Worm (Caenorhabditis elegans) whole organism, midembryonic: ENCODE results near the gene C25G4.8.

ENCODE experiments used
- T22C8.4 ChIP-seq: fragments of 200-800 bp; sonication (Bioruptor generic); IDR thresholded peaks from 2 replicates; pipeline ENCODE4 v1.3.6; 2022; ENCODE audit warnings: missing genetic modification characterization, missing compliant biosample characterization
- cog-1 ChIP-seq: sonication (generic microtip); optimal IDR thresholded peaks from 2 replicates; lab custom pipeline; 2016; ENCODE audit warnings: missing genetic modification characterization, missing compliant biosample characterization
- flt-1 ChIP-seq: fragments of 200-800 bp; sonication (Bioruptor generic); IDR thresholded peaks from 2 replicates; pipeline ENCODE4 v1.3.6; 2022; ENCODE audit warnings: missing genetic modification characterization, missing compliant biosample characterization
- klf-2 ChIP-seq: fragments of 200-800 bp; sonication (Bioruptor generic); conservative IDR thresholded peaks from 2 replicates; pipeline ENCODE4 v1.3.6; 2022; ENCODE audit warnings: missing genetic modification reagents, missing genetic modification characterization, missing compliant biosample characterization
- med-1 ChIP-seq: sonication (generic microtip); optimal IDR thresholded peaks from 2 replicates; lab custom pipeline; 2017; ENCODE audit warnings: missing genetic modification characterization, mild to moderate bottlenecking, missing compliant biosample characterization, antibody characterized with exemption, missing genetic modification reagents; ENCODE audit not compliant: insufficient read depth
- ref-1 ChIP-seq: fragments of 200-800 bp; sonication (Bioruptor generic); conservative IDR thresholded peaks from 2 replicates; pipeline ENCODE4 v1.3.6; 2022; ENCODE audit warnings: missing genetic modification reagents, missing genetic modification characterization, missing compliant biosample characterization
- tab-1 ChIP-seq: fragments of 200-800 bp; sonication (Bioruptor generic); IDR thresholded peaks from 2 replicates; pipeline ENCODE4 v1.3.6; 2022; ENCODE audit warnings: missing genetic modification characterization, missing compliant biosample characterization
- ztf-23 ChIP-seq: fragments of 200-800 bp; sonication (Bioruptor generic); IDR thresholded peaks from 2 replicates; pipeline ENCODE4 v1.3.6; 2022; ENCODE audit warnings: missing genetic modification reagents, missing genetic modification characterization, missing compliant biosample characterization
- ztf-29 ChIP-seq: fragments of 200-800 bp; sonication (Bioruptor generic); IDR thresholded peaks from 2 replicates; pipeline ENCODE4 v1.3.6; 2022; ENCODE audit warnings: missing genetic modification reagents, missing genetic modification characterization, missing compliant biosample characterization

Gene C25G4.8

ce11 chrIV:12468359-12468758 lies 5.1 kb upstream of the C25G4.8 start, which contains the start of gene igdb-2:
Gene igdb-2 (plus strand): TSS chrIV:12468659.
- TF ChIP-seq cog-1 (tag; lab: Kevin White, UChicago) (no peak), ztf-23 (GFP tag; lab: Robert Waterston, UW) (no peak), ref-1 (no peak), tab-1 (GFP tag; lab: Robert Waterston, UW) (no peak), med-1 (GFP tag; lab: Kevin White, UChicago) (no peak), klf-2 (GFP tag; lab: Robert Waterston, UW) (no peak), ztf-29 (GFP tag; lab: Robert Waterston, UW) (no peak)

DNA sequence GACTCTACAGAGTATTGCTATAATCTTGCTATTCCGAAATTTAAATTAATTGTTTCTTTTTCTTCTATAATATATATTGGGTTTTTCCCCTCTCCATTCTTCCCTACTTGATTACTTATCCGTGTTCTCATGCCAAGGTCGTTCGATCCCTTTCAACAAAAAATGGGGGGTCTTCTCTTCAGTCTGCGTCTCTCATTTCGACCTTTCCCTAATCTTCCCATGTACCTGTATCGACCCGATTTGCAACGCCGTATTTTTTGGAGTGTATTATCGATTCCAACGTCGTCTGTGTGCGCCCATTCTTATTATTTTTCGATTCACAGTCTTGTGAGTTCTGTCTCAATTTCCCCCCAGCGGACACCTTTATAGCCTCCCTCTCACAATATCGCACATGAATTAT lies 4.5 kb upstream of the C25G4.8 start:
- TF ChIP-seq med-1 (GFP tag; lab: Kevin White, UChicago): no peak
- TF ChIP-seq tab-1 (GFP tag; lab: Robert Waterston, UW): no peak
- TF ChIP-seq ztf-29 (GFP tag; lab: Robert Waterston, UW): no peak
- TF ChIP-seq cog-1 (tag; lab: Kevin White, UChicago): no peak
- no peak for TF ChIP-seq flt-1
- TF ChIP-seq ref-1: no peak
- no peak for TF ChIP-seq T22C8.4 (GFP tag; lab: Robert Waterston, UW)
- TF ChIP-seq klf-2 (GFP tag; lab: Robert Waterston, UW): no peak
- no peak for TF ChIP-seq ztf-23 (GFP tag; lab: Robert Waterston, UW)

DNA sequence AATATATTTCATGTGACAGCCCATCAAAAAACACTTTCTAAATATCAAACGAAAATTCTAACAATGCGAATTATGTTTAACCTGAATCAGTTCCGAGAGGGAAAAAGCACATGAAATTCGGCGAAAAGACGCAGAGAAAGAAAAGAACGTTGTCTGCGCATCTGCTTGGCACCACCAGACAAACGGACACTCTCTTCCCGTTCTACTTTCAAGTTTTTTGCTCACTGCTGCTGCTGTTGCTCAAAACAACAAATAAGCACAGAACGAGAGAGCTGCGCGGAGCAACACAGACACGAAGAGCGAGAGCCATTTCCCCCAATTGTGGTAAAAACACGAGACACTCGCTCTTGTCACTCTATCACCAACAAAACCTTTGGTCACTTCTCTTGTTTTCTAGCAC lies 1.6 kb upstream of the C25G4.8 start:
- no peak for TF ChIP-seq ref-1
- no peak for TF ChIP-seq med-1 (GFP tag; lab: Kevin White, UChicago)
- no peak for TF ChIP-seq flt-1
- no peak for TF ChIP-seq tab-1 (GFP tag; lab: Robert Waterston, UW)
- TF ChIP-seq cog-1 (tag; lab: Kevin White, UChicago): no peak
- no peak for TF ChIP-seq T22C8.4 (GFP tag; lab: Robert Waterston, UW)
- TF ChIP-seq klf-2 (GFP tag; lab: Robert Waterston, UW): no peak
- TF ChIP-seq ztf-23 (GFP tag; lab: Robert Waterston, UW): no peak
- TF ChIP-seq ztf-29 (GFP tag; lab: Robert Waterston, UW): no peak

ce11 chrIV:12456613-12457012 lies 6.7 kb downstream of the C25G4.8 start, which contains the start of gene C25G4.7:
Gene C25G4.7 (plus strand): TSS chrIV:12456913.
- TF ChIP-seq ztf-29 (GFP tag; lab: Robert Waterston, UW) (no peak), ref-1 (no peak), med-1 (GFP tag; lab: Kevin White, UChicago) (no peak), cog-1 (tag; lab: Kevin White, UChicago) (no peak), klf-2 (GFP tag; lab: Robert Waterston, UW) (no peak), ztf-23 (GFP tag; lab: Robert Waterston, UW) (no peak), tab-1 (GFP tag; lab: Robert Waterston, UW) (no peak), flt-1 (no peak)

- TF ChIP-seq T22C8.4 (GFP tag; lab: Robert Waterston, UW): no peak
- TF ChIP-seq ztf-29 (GFP tag; lab: Robert Waterston, UW): no peak
- TF ChIP-seq tab-1 (GFP tag; lab: Robert Waterston, UW): no peak
- no peak for TF ChIP-seq ref-1
- TF ChIP-seq flt-1: no peak
- TF ChIP-seq ztf-23 (GFP tag; lab: Robert Waterston, UW): no peak
- TF ChIP-seq med-1 (GFP tag; lab: Kevin White, UChicago): no peak
- TF ChIP-seq cog-1 (tag; lab: Kevin White, UChicago): no peak
- no peak for TF ChIP-seq klf-2 (GFP tag; lab: Robert Waterston, UW)
These were observed 8.5 kb downstream of the C25G4.8 start, which contains the start of gene smz-1 for ce11 chrIV:12454750-12455149. Gene smz-1 (plus strand): TSS chrIV:12455050.

DNA sequence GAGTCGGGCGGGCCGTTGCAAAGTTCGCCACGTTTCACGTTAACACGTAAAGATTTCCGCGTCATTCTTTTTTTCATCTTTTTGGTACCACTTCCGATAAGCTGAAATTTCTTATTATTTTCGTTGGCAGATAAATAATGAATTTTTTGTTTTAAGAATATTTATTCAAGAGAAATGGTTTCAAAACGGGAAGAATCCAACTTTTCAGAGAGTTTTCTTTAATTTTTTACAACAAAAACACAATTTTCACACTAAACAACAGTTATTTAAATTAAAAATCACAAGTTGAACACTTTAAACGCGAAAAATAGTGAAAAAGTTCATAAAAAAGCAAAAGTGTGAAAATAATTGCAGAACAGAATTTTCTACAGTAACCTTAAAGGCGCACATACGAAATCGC lies 9.2 kb downstream of the C25G4.8 start, which contains the start of gene spe-44:
TSS of gene spe-44 (minus strand) at position 101 of the 400 bp plus-strand sequence.
- TF ChIP-seq klf-2 (GFP tag; lab: Robert Waterston, UW): no peak
- TF ChIP-seq med-1 (GFP tag; lab: Kevin White, UChicago): no peak
- no peak for TF ChIP-seq ztf-23 (GFP tag; lab: Robert Waterston, UW)
- TF ChIP-seq ztf-29 (GFP tag; lab: Robert Waterston, UW): no peak
- TF ChIP-seq flt-1: no peak
- TF ChIP-seq tab-1 (GFP tag; lab: Robert Waterston, UW): no peak
- no peak for TF ChIP-seq T22C8.4 (GFP tag; lab: Robert Waterston, UW)
- no peak for TF ChIP-seq ref-1
- TF ChIP-seq cog-1 (tag; lab: Kevin White, UChicago): no peak

DNA sequence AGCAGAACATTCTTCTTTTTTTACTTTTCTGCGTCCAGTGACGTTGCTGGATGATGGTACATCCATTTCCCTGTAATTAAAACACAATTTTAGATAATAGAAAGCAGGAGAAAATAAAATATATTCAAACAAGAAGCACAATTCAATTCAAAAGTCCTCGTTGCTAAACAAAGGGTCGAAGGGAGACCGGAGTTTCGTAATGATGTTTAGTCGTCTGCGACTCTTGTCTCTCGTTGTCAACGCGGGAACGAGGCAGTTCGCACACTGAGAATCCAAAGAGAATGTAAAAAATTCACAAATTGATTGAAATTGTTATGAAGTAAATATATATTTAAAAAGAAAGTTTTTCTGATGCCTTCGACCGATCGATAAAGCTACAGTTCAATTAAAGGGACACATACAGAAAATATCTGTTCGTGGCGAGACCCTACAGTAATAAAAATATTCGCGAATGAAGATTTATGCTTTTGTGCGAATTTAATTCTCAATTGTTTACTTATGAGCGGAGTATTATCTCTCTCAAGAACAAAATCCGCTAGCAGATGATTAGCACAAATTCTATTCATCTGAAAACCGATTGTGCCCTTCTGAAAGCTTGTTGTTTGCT lies 11.9 kb downstream of the C25G4.8 start, which contains the start of gene dpy-26:
TSS of gene dpy-26 (minus strand) at position 111 of the 607 bp plus-strand sequence.
- TF ChIP-seq med-1 (GFP tag; lab: Kevin White, UChicago): no peak
- no peak for TF ChIP-seq tab-1 (GFP tag; lab: Robert Waterston, UW)

- no peak for TF ChIP-seq ztf-29 (GFP tag; lab: Robert Waterston, UW)
- TF ChIP-seq ztf-23 (GFP tag; lab: Robert Waterston, UW): no peak
- no peak for TF ChIP-seq med-1 (GFP tag; lab: Kevin White, UChicago)
- TF ChIP-seq cog-1 (tag; lab: Kevin White, UChicago): no peak
- no peak for TF ChIP-seq klf-2 (GFP tag; lab: Robert Waterston, UW)
- no peak for TF ChIP-seq flt-1
- no peak for TF ChIP-seq tab-1 (GFP tag; lab: Robert Waterston, UW)
- no peak for TF ChIP-seq T22C8.4 (GFP tag; lab: Robert Waterston, UW)
- no peak for TF ChIP-seq ref-1
These were observed 17.8 kb downstream of the C25G4.8 start, which contains the start of gene C25G4.3 for ce11 chrIV:12445463-12445934. Gene C25G4.3 (minus strand): TSS chrIV:12445884.

DNA sequence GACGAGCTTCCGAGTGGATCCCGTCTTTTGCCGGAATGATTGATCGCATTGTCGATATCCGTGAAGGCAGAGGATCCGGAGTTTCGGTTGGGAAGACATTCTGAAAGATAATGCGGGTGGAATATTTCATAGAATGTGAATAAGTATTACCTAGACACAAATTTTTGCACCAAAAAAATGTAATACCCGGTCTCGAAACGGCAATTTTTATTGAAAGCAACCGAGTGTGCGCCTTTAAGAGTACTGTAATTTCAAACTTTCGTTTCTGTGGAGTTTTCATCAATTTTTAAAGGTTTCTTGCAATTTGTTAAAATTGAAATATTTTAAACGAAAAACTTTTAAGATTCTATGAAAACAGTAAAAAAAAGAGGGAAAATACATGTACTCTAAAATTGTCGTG lies 19.3 kb downstream of the C25G4.8 start, which contains the start of gene C25G4.2:
TSS of gene C25G4.2 (minus strand) at position 100 of the 400 bp plus-strand sequence.
- TF ChIP-seq T22C8.4 (GFP tag; lab: Robert Waterston, UW) (no peak), cog-1 (tag; lab: Kevin White, UChicago) (no peak), klf-2 (GFP tag; lab: Robert Waterston, UW) (no peak), ztf-29 (GFP tag; lab: Robert Waterston, UW) (no peak)
